Fruit fly (Drosophila melanogaster): ENCODE results near the gene CG9701.

DNA sequence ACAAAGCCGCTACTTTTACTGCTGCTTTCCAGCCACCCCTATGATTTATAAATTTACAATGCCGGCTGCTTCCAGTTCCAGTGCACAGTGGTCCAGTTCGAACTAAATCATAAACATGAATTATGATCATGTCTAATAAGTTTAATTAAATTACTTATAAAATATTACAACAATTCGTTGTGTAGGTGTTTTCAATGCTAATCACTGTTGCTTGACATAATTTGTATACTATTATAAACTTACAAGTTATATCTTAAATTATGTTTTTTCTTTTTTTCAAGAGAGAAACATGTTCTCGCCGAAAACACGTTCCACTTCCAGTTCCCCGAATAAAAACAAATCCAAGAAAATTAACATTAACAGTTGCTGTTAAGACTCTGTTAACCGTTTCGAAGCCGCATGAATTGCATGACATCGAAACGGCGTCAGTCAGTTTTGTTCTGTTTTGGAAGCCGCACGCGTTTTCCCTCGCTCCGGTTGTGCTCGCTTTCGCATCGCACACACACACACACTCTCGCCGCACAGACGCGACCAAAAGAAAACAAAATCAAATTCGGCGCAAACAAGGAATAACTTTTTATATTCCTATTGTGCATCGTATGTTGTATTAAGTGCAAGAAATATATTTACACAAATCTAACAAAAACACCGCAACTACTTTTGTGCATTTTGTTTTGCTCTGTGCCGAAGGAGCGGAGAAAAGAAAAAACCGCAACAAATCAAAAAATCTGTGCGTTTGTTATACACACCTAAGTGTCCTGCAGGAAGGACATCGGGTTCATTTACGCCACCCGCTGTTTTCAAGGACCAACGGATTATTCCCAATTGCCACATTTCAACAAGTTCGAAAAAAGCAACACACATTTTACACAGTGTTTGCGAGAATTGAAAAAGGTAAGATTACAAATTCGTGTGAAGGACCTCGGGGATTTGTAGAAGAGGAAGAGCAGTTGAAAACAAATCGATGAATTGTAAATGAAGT lies 32.6 kb downstream of the CG9701 start, which contains the start of gene Nrt:
- no peak for TF ChIP-seq psq (optimal IDR thresholded peaks at IDR 0.05)
- no peak for TF ChIP-seq Myc (optimal IDR thresholded peaks at IDR 0.05)
- no peak for TF ChIP-seq h (optimal IDR thresholded peaks at IDR 0.05)

Measured in Kc167 (cell line).